Worm (Caenorhabditis elegans) whole organism, mixed stage, embryonic: ENCODE measurements around the gene C35A5.8.

ENCODE experiments used
- bed-3 ChIP-seq: fragments of 200-800 bp; sonication (Bioruptor generic); optimal IDR thresholded peaks from 3 replicates; lab custom pipeline; 2018; ENCODE audit warnings: mild to moderate bottlenecking, missing genetic modification characterization, moderate library complexity, missing compliant biosample characterization
- lin-13 ChIP-seq: fragments of 150-350 bp; optimal IDR thresholded peaks from 2 replicates; lab custom pipeline; 2014; ENCODE audit warnings: missing biosample characterization, missing genetic modification characterization
- lsy-2 ChIP-seq: fragments of 150-350 bp; optimal IDR thresholded peaks from 2 replicates; lab custom pipeline; 2014; ENCODE audit warnings: missing biosample characterization, missing genetic modification characterization
- mab-5 ChIP-seq: fragments of 150-350 bp; optimal IDR thresholded peaks from 2 replicates; lab custom pipeline; 2014; ENCODE audit warnings: missing biosample characterization, missing genetic modification characterization
- nhr-2 ChIP-seq: fragments of 150-350 bp; optimal IDR thresholded peaks from 2 replicates; lab custom pipeline; 2014; ENCODE audit warnings: missing biosample characterization, missing genetic modification characterization
- nhr-237 ChIP-seq: fragments of 150-350 bp; optimal IDR thresholded peaks from 2 replicates; lab custom pipeline; 2014; ENCODE audit warnings: missing biosample characterization, missing genetic modification characterization
- nhr-28 ChIP-seq: fragments of 150-350 bp; optimal IDR thresholded peaks from 2 replicates; lab custom pipeline; 2014; ENCODE audit warnings: missing biosample characterization, missing genetic modification characterization
- snpc-4 ChIP-seq: fragments of 150-350 bp; optimal IDR thresholded peaks from 2 replicates; lab custom pipeline; 2014; ENCODE audit warnings: missing biosample characterization, missing genetic modification characterization
- sptf-1 ChIP-seq: sonication (generic microtip); optimal IDR thresholded peaks from 2 replicates; lab custom pipeline; 2017; ENCODE audit warnings: mild to moderate bottlenecking, missing genetic modification characterization, moderate library complexity, missing compliant biosample characterization

DNA sequence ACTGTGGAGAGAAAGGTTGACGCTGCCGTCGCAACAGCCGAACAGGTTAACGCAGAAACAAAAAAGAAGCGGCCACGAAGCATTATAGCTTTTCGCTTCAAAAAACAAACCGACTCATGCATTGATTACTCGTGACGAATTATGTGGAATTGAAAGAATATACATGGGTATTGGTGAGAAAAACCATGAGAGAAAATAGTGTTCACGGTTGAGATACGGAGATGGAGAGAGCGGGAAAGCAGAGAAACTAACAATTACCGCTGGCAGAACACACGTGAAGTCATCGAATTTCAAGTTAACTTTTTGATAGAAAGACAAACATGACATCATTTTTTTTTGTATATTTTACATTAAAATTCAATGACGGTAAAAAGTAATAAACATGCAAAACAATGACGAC is 9.6 kb upstream of the C35A5.8 start:
- TF ChIP-seq bed-3 (GFP tag; lab: Kevin White, UChicago) (no peak), mab-5 (no peak), sptf-1 (tag; lab: Kevin White, UChicago) (peak; percentile 6), lsy-2 (tag; lab: Kevin White, UChicago) (no peak), nhr-237 (tag; lab: Kevin White, UChicago) (no peak), lin-13 (tag; lab: Kevin White, UChicago) (no peak), nhr-28 (no peak), snpc-4 (no peak), nhr-2 (tag; lab: Kevin White, UChicago) (no peak)
